Worm (Caenorhabditis elegans): ENCODE data around the gene Y45F10B.3.

Y45F10B.3 gene

ce11 chrIV:13623533-13623932, 30.1 kb downstream of the Y45F10B.3 start, which contains the start of gene C08F11.1:
C08F11.1 (plus strand) TSS chrIV:13623833.
- TF ChIP-seq vab-15 (tag; optimal IDR thresholded peaks at IDR 0.05) (no peak), aly-2 (tag; optimal IDR thresholded peaks at IDR 0.05) (no peak), C04F5.9 (tag; optimal IDR thresholded peaks at IDR 0.05) (no peak), mep-1 (tag; optimal IDR thresholded peaks at IDR 0.05) (no peak), lin-15B (tag; optimal IDR thresholded peaks at IDR 0.05) (no peak)

ce11 chrIV:13626469-13626868, 33.0 kb downstream of the Y45F10B.3 start, which contains the start of gene sru-21:
sru-21 (plus strand) TSS chrIV:13626769.
- TF ChIP-seq fkh-8 (tag; optimal IDR thresholded peaks at IDR 0.05) = no peak

- TF ChIP-seq fkh-4 (tag; optimal IDR thresholded peaks at IDR 0.05; ENCODE audit: borderline replicate concordance) (no peak), ceh-90 (tag; optimal IDR thresholded peaks at IDR 0.05) (no peak), lin-14 (GFP tag; optimal IDR thresholded peaks at IDR 0.05) (no peak), nhr-71 (tag; optimal IDR thresholded peaks at IDR 0.05) (no peak), unc-30 (tag; optimal IDR thresholded peaks at IDR 0.05) (no peak)
These were observed 39.2 kb downstream of the Y45F10B.3 start for ce11 chrIV:13632613-13633012.

ce11 chrIV:13633165-13633564, 39.7 kb downstream of the Y45F10B.3 start, which contains the start of gene fbxa-98:
fbxa-98 (plus strand) TSS chrIV:13633407.
- TF ChIP-seq pqm-1 (tag; optimal IDR thresholded peaks at IDR 0.05) = no peak
- TF ChIP-seq zip-4 (GFP tag; optimal IDR thresholded peaks at IDR 0.05) = no peak
- no peak for TF ChIP-seq nhr-19 (GFP tag; conservative IDR thresholded peaks at IDR 0.05)
- TF ChIP-seq nhr-71 (tag; optimal IDR thresholded peaks at IDR 0.05) = no peak
- TF ChIP-seq nhr-11 (tag; optimal IDR thresholded peaks at IDR 0.05) = no peak
- TF ChIP-seq sptf-1 (tag; optimal IDR thresholded peaks at IDR 0.05) = no peak
- TF ChIP-seq egl-27 (tag; optimal IDR thresholded peaks at IDR 0.05) = no peak
- TF ChIP-seq ceh-8 (GFP tag; optimal IDR thresholded peaks at IDR 0.05) = no peak
- no peak for TF ChIP-seq tbx-2 (tag; optimal IDR thresholded peaks at IDR 0.05)
- TF ChIP-seq C04F5.9 (tag; optimal IDR thresholded peaks at IDR 0.05) = no peak
- TF ChIP-seq lin-13 (GFP tag; optimal IDR thresholded peaks at IDR 0.05) = no peak
- no peak for TF ChIP-seq blmp-1 (tag; optimal IDR thresholded peaks at IDR 0.05)
- no peak for TF ChIP-seq elt-3 (tag; optimal IDR thresholded peaks at IDR 0.05)
- no peak for TF ChIP-seq nhr-90 (tag; optimal IDR thresholded peaks at IDR 0.05; ENCODE audit: poor library complexity)
- TF ChIP-seq nhr-85 (tag) = no peak
- TF ChIP-seq fkh-4 (tag; optimal IDR thresholded peaks at IDR 0.05; ENCODE audit: borderline replicate concordance) = no peak

ce11 chrIV:13636975-13637374, 43.5 kb downstream of the Y45F10B.3 start, which contains the start of gene C08F11.7:
C08F11.7 (plus strand) TSS chrIV:13637275.
- TF ChIP-seq F16B12.6 (tag; optimal IDR thresholded peaks at IDR 0.05) (no peak), nhr-28 (tag; optimal IDR thresholded peaks at IDR 0.05) (no peak), lin-35 (GFP tag; optimal IDR thresholded peaks at IDR 0.05) (no peak), snu-23 (GFP tag; optimal IDR thresholded peaks at IDR 0.05) (no peak), fos-1 (tag; optimal IDR thresholded peaks at IDR 0.05) (no peak), skn-1 (tag; optimal IDR thresholded peaks at IDR 0.05) (no peak), nhr-12 (tag; optimal IDR thresholded peaks at IDR 0.05) (no peak), nhr-84 (tag; optimal IDR thresholded peaks at IDR 0.05) (no peak), hpl-2 (GFP tag; optimal IDR thresholded peaks at IDR 0.05) (no peak), sup-37 (GFP tag; optimal IDR thresholded peaks at IDR 0.05) (no peak), C04F5.9 (tag; optimal IDR thresholded peaks at IDR 0.05) (no peak), ztf-11 (tag; optimal IDR thresholded peaks at IDR 0.05) (no peak), hlh-17 (GFP tag; optimal IDR thresholded peaks at IDR 0.05; ENCODE audit: borderline replicate concordance) (no peak), egl-27 (tag; optimal IDR thresholded peaks at IDR 0.05) (no peak), nhr-77 (tag; optimal IDR thresholded peaks at IDR 0.05) (no peak)

Data from whole organism, L1 larva.